Comparison of ENCODE assay signal across 1 fruit fly cellular context in genomic region chr3R:18795000-18795810, dm6.
TF ChIP-seq lines count a peak whose summit lies in the region.

Gene CG7720 (minus strand): TSS chr3R:18795169.

TF ChIP-seq in whole organism, embryonic, 481 proteins besides CTCF, POLR2A, EP300 and RAD21 (continued from another document):
- TF ChIP-seq lilli (GFP tag; optimal IDR thresholded peaks at IDR 0.05; lab: Kevin White, UChicago): peak; percentile 54
- no peak for TF ChIP-seq crc (GFP tag; optimal IDR thresholded peaks at IDR 0.05; lab: Kevin White, UChicago)
- TF ChIP-seq Sox100B (GFP tag; optimal IDR thresholded peaks at IDR 0.05; lab: Kevin White, UChicago): peak; percentile 67
- TF ChIP-seq CG12155 (GFP tag; optimal IDR thresholded peaks at IDR 0.05; lab: Kevin White, UChicago): peak; percentile 9
- TF ChIP-seq CG2712 (tag; optimal IDR thresholded peaks at IDR 0.05; lab: Kevin White, UChicago): peak; percentile 20
- no peak for TF ChIP-seq CG11247 (GFP tag; IDR thresholded peaks at IDR 0.05; lab: Robert Waterston, UW)
- TF ChIP-seq Stat92E (GFP tag; optimal IDR thresholded peaks at IDR 0.05; lab: Kevin White, UChicago): no peak
- peak in 1 of 2 experiments; percentile 4 for TF ChIP-seq Pdp1 (GFP tag; optimal IDR thresholded peaks at IDR 0.05; lab: Kevin White, UChicago)
- peak; percentile 59 for TF ChIP-seq ind (GFP tag; optimal IDR thresholded peaks at IDR 0.05; lab: Kevin White, UChicago)
- peak; percentile 6 for TF ChIP-seq CG6654 (GFP tag; optimal IDR thresholded peaks at IDR 0.05; lab: Kevin White, UChicago)
- peak; percentile 17 for TF ChIP-seq CG12104 (GFP tag; optimal IDR thresholded peaks at IDR 0.05; lab: Kevin White, UChicago)
- TF ChIP-seq Med (GFP tag; lab: Kevin White, UChicago): peak; percentile 68
- TF ChIP-seq CG8765 (GFP tag; IDR thresholded peaks at IDR 0.05; lab: Robert Waterston, UW): no peak
- peak; percentile 75 for TF ChIP-seq CG11504 (tag; optimal IDR thresholded peaks at IDR 0.05; lab: Kevin White, UChicago)
- peak; percentile 6 for TF ChIP-seq CHES-1-like (GFP tag; optimal IDR thresholded peaks at IDR 0.05; lab: Kevin White, UChicago)
- TF ChIP-seq CG5180 (GFP tag; optimal IDR thresholded peaks at IDR 0.05; lab: Kevin White, UChicago): peak; percentile 97
- TF ChIP-seq nmo (GFP tag; optimal IDR thresholded peaks at IDR 0.05; lab: Kevin White, UChicago): peak; percentile 36
- TF ChIP-seq CG5245 (GFP tag; optimal IDR thresholded peaks at IDR 0.05; lab: Kevin White, UChicago): peak; percentile 12
- no peak for TF ChIP-seq CG9817 (tag; optimal IDR thresholded peaks at IDR 0.05; lab: Kevin White, UChicago)
- peak; percentile 53 for TF ChIP-seq tio (GFP tag; optimal IDR thresholded peaks at IDR 0.05; lab: Kevin White, UChicago)
- TF ChIP-seq CG4820 (GFP tag; optimal IDR thresholded peaks at IDR 0.05; lab: Kevin White, UChicago): peak; percentile 64
- TF ChIP-seq esg (GFP tag; conservative IDR thresholded peaks at IDR 0.05; lab: Robert Waterston, UW): peak; percentile 39; the same call in 1 of the 2 replicates
- TF ChIP-seq gem (tag; optimal IDR thresholded peaks at IDR 0.05; lab: Kevin White, UChicago): peak; percentile 65
- peak; percentile 46; the same call in 1 of the 2 replicates for TF ChIP-seq CG31441 (GFP tag; IDR thresholded peaks at IDR 0.05; lab: Robert Waterston, UW)
- TF ChIP-seq knrl (GFP tag; IDR thresholded peaks at IDR 0.05; lab: Robert Waterston, UW; ENCODE audit: partially characterized antibody): no peak
- TF ChIP-seq CG31388 (GFP tag; optimal IDR thresholded peaks at IDR 0.05; lab: Kevin White, UChicago): peak; percentile 1
- peak; percentile 11 for TF ChIP-seq lab (GFP tag; optimal IDR thresholded peaks at IDR 0.05; lab: Kevin White, UChicago)
- peak; percentile 69 for TF ChIP-seq Xbp1 (GFP tag; optimal IDR thresholded peaks at IDR 0.05; lab: Kevin White, UChicago)
- TF ChIP-seq bsh (GFP tag; optimal IDR thresholded peaks at IDR 0.05; lab: Kevin White, UChicago): peak; percentile 39 to 40
- TF ChIP-seq ci (GFP tag; IDR thresholded peaks at IDR 0.05; lab: Robert Waterston, UW): 0 out of 3 replicates have a peak, but pooled peaks have one; percentile 51
- TF ChIP-seq Blimp-1 (GFP tag; optimal IDR thresholded peaks at IDR 0.05; lab: Kevin White, UChicago): peak; percentile 34
- TF ChIP-seq CG18619 (GFP tag; optimal IDR thresholded peaks at IDR 0.05; lab: Kevin White, UChicago): peak; percentile 51
- TF ChIP-seq CG6175 (GFP tag; IDR thresholded peaks at IDR 0.05; lab: Robert Waterston, UW): peak; percentile 55; the same call in 1 of the 3 replicates
- TF ChIP-seq Nf-YB (GFP tag; optimal IDR thresholded peaks at IDR 0.05; lab: Kevin White, UChicago): peak; percentile 30
- no peak for TF ChIP-seq Opbp (GFP tag; IDR thresholded peaks at IDR 0.05; lab: Robert Waterston, UW; ENCODE audit: partially characterized antibody)
- TF ChIP-seq eve (GFP tag; optimal IDR thresholded peaks at IDR 0.05; lab: Kevin White, UChicago): peak in 1 of 2 experiments; percentile 67
- no peak for TF ChIP-seq gt (GFP tag; IDR thresholded peaks at IDR 0.05; lab: Robert Waterston, UW)
- no peak for TF ChIP-seq sc (optimal IDR thresholded peaks at IDR 0.05; lab: Kevin White, UChicago)
- TF ChIP-seq sc (GFP tag; optimal IDR thresholded peaks at IDR 0.05; lab: Kevin White, UChicago): peak; percentile 1
- peak; percentile 93 for TF ChIP-seq D19B (GFP tag; optimal IDR thresholded peaks at IDR 0.05; lab: Kevin White, UChicago)
- TF ChIP-seq CG10979 (tag; optimal IDR thresholded peaks at IDR 0.05; lab: Kevin White, UChicago): peak; percentile 55
- TF ChIP-seq Gsc (GFP tag; IDR thresholded peaks at IDR 0.05; lab: Robert Waterston, UW): no peak
- TF ChIP-seq CG4424 (GFP tag; optimal IDR thresholded peaks at IDR 0.05; lab: Kevin White, UChicago): peak; percentile 62
- peak in 1 of 2 experiments; percentile 41 for TF ChIP-seq chif (GFP tag; optimal IDR thresholded peaks at IDR 0.05; lab: Kevin White, UChicago)
- peak in 1 of 2 experiments; percentile 71 for TF ChIP-seq Hr51 (GFP tag; optimal IDR thresholded peaks at IDR 0.05; lab: Kevin White, UChicago)
- peak; percentile 14 for TF ChIP-seq CG11723 (GFP tag; optimal IDR thresholded peaks at IDR 0.05; lab: Kevin White, UChicago)
- TF ChIP-seq fd96Cb (tag; optimal IDR thresholded peaks at IDR 0.05; lab: Kevin White, UChicago): peak; percentile 53
- no peak for TF ChIP-seq prd (optimal IDR thresholded peaks at IDR 0.05; lab: Kevin White, UChicago)
- peak; percentile 24; the same call in 1 of the 3 replicates for TF ChIP-seq prd (GFP tag; IDR thresholded peaks at IDR 0.05; lab: Robert Waterston, UW)
- peak; percentile 73 for TF ChIP-seq row (GFP tag; IDR thresholded peaks at IDR 0.05; lab: Robert Waterston, UW)
- peak; percentile 3 for TF ChIP-seq CG10654 (GFP tag; optimal IDR thresholded peaks at IDR 0.05; lab: Kevin White, UChicago)
- TF ChIP-seq slbo (GFP tag; IDR thresholded peaks at IDR 0.05; lab: Robert Waterston, UW): peak; percentile 38; the same call in 1 of the 2 replicates
- TF ChIP-seq Aef1 (GFP tag; IDR thresholded peaks at IDR 0.05; lab: Robert Waterston, UW): 0 out of 3 replicates have a peak, but pooled peaks have one; percentile 22
- no peak for TF ChIP-seq NK7.1 (GFP tag; optimal IDR thresholded peaks at IDR 0.05; lab: Kevin White, UChicago)
- TF ChIP-seq Ptx1 (GFP tag; IDR thresholded peaks at IDR 0.05; lab: Robert Waterston, UW): 0 out of 2 replicates have a peak, but pooled peaks have one; percentile 27
- peak; percentile 22 for TF ChIP-seq tx (GFP tag; optimal IDR thresholded peaks at IDR 0.05; lab: Kevin White, UChicago)
- peak; percentile 50 for TF ChIP-seq phol (tag; optimal IDR thresholded peaks at IDR 0.05; lab: Kevin White, UChicago)
- TF ChIP-seq tin (GFP tag; optimal IDR thresholded peaks at IDR 0.05; lab: Kevin White, UChicago): peak; percentile 38
- TF ChIP-seq CG7928 (GFP tag; optimal IDR thresholded peaks at IDR 0.05; lab: Kevin White, UChicago): no peak
- TF ChIP-seq Atf6 (GFP tag; IDR thresholded peaks at IDR 0.05; lab: Robert Waterston, UW): peak; percentile 6; the same call in 1 of the 2 replicates
- peak; percentile 0 for TF ChIP-seq Nf-YC (tag; optimal IDR thresholded peaks at IDR 0.05; lab: Kevin White, UChicago)
- peak; percentile 19 for TF ChIP-seq CG1792 (GFP tag; optimal IDR thresholded peaks at IDR 0.05; lab: Kevin White, UChicago)
- peak; percentile 37 for TF ChIP-seq CG14441 (GFP tag; IDR thresholded peaks at IDR 0.05; lab: Robert Waterston, UW)
- TF ChIP-seq lmd (GFP tag; IDR thresholded peaks at IDR 0.05; lab: Robert Waterston, UW): no peak
- peak; percentile 58 for TF ChIP-seq CG2678 (tag; optimal IDR thresholded peaks at IDR 0.05; lab: Kevin White, UChicago)
- TF ChIP-seq CG16813 (GFP tag; IDR thresholded peaks at IDR 0.05; lab: Robert Waterston, UW; ENCODE audit: partially characterized antibody): peak; percentile 16; the same call in 1 of the 3 replicates
- TF ChIP-seq CG17361 (GFP tag; IDR thresholded peaks at IDR 0.05; lab: Robert Waterston, UW): peak; percentile 65
- TF ChIP-seq CG12391 (tag; optimal IDR thresholded peaks at IDR 0.05; lab: Kevin White, UChicago): peak; percentile 54
- TF ChIP-seq dm (GFP tag; optimal IDR thresholded peaks at IDR 0.05; lab: Kevin White, UChicago): peak; percentile 23
- no peak for TF ChIP-seq pb (GFP tag; optimal IDR thresholded peaks at IDR 0.05; lab: Kevin White, UChicago)
- TF ChIP-seq Dp (GFP tag; optimal IDR thresholded peaks at IDR 0.05; lab: Kevin White, UChicago): no peak
- TF ChIP-seq sens (GFP tag; lab: Kevin White, UChicago): peak; percentile 82
- TF ChIP-seq Camta (GFP tag; optimal IDR thresholded peaks at IDR 0.05; lab: Kevin White, UChicago): no peak
- peak; percentile 18 for TF ChIP-seq caup (GFP tag; optimal IDR thresholded peaks at IDR 0.05; lab: Kevin White, UChicago; ENCODE audit: severe bottlenecking)
- no peak for TF ChIP-seq CG11456 (GFP tag; IDR thresholded peaks at IDR 0.05; lab: Robert Waterston, UW)
- peak; percentile 56 for TF ChIP-seq dmrt99B (tag; optimal IDR thresholded peaks at IDR 0.05; lab: Kevin White, UChicago)
- peak; percentile 5 for TF ChIP-seq Mad (GFP tag; optimal IDR thresholded peaks at IDR 0.05; lab: Kevin White, UChicago)
- TF ChIP-seq az2 (GFP tag; optimal IDR thresholded peaks at IDR 0.05; lab: Kevin White, UChicago): peak; percentile 43
- peak; percentile 6 for TF ChIP-seq CG15514 (GFP tag; optimal IDR thresholded peaks at IDR 0.05; lab: Kevin White, UChicago)
- TF ChIP-seq CG34422 (GFP tag; IDR thresholded peaks at IDR 0.05; lab: Robert Waterston, UW): 0 out of 3 replicates have a peak, but pooled peaks have one; percentile 20
- TF ChIP-seq sisA (GFP tag; IDR thresholded peaks at IDR 0.05; lab: Robert Waterston, UW): peak; percentile 45
- TF ChIP-seq bab2 (GFP tag; optimal IDR thresholded peaks at IDR 0.05; lab: Kevin White, UChicago): no peak
- peak; percentile 39 for TF ChIP-seq CG8924 (tag; optimal IDR thresholded peaks at IDR 0.05; lab: Kevin White, UChicago)
- peak; percentile 27 for TF ChIP-seq CG1233 (GFP tag; optimal IDR thresholded peaks at IDR 0.05; lab: Kevin White, UChicago)
- peak; percentile 53; the same call in 2 of the 3 replicates for TF ChIP-seq dysf (GFP tag; IDR thresholded peaks at IDR 0.05; lab: Robert Waterston, UW)
- peak; percentile 41 for TF ChIP-seq CG14710 (tag; optimal IDR thresholded peaks at IDR 0.05; lab: Kevin White, UChicago)
- TF ChIP-seq Adf1 (GFP tag; IDR thresholded peaks at IDR 0.05; lab: Robert Waterston, UW): peak; percentile 95
- TF ChIP-seq Hsf (GFP tag; optimal IDR thresholded peaks at IDR 0.05; lab: Kevin White, UChicago): peak; percentile 43
- TF ChIP-seq CG30403 (GFP tag; optimal IDR thresholded peaks at IDR 0.05; lab: Kevin White, UChicago): peak; percentile 60
- TF ChIP-seq Meics (GFP tag; optimal IDR thresholded peaks at IDR 0.05; lab: Kevin White, UChicago): peak; percentile 55
- TF ChIP-seq Ets65A (GFP tag; lab: Kevin White, UChicago): peak; percentile 50
- peak; percentile 37 for TF ChIP-seq zfh2 (GFP tag; optimal IDR thresholded peaks at IDR 0.05; lab: Kevin White, UChicago)
- no peak for TF ChIP-seq sens-2 (GFP tag; IDR thresholded peaks at IDR 0.05; lab: Robert Waterston, UW)
- TF ChIP-seq H15 (GFP tag; IDR thresholded peaks at IDR 0.05; lab: Robert Waterston, UW): no peak
- peak; percentile 66 for TF ChIP-seq CG2120 (GFP tag; optimal IDR thresholded peaks at IDR 0.05; lab: Kevin White, UChicago)
- TF ChIP-seq PHDP (tag; optimal IDR thresholded peaks at IDR 0.05; lab: Kevin White, UChicago): peak; percentile 6
- no peak for TF ChIP-seq ttk (GFP tag; IDR thresholded peaks at IDR 0.05; lab: Robert Waterston, UW)
- peak; percentile 72 for TF ChIP-seq CoRest (tag; optimal IDR thresholded peaks at IDR 0.05; lab: Kevin White, UChicago)
- TF ChIP-seq CG3163 (GFP tag; optimal IDR thresholded peaks at IDR 0.05; lab: Kevin White, UChicago): no peak
- no peak for TF ChIP-seq fd3F (GFP tag; optimal IDR thresholded peaks at IDR 0.05; lab: Kevin White, UChicago)
- TF ChIP-seq CG8388 (GFP tag; optimal IDR thresholded peaks at IDR 0.05; lab: Kevin White, UChicago): peak; percentile 11
- TF ChIP-seq dpn (GFP tag; optimal IDR thresholded peaks at IDR 0.05; lab: Kevin White, UChicago): peak; percentile 8 to 67
- TF ChIP-seq CG34376 (GFP tag; optimal IDR thresholded peaks at IDR 0.05; lab: Kevin White, UChicago): no peak
- peak in 1 of 2 experiments; percentile 1 for TF ChIP-seq crp (GFP tag; optimal IDR thresholded peaks at IDR 0.05; lab: Kevin White, UChicago)
- no peak for TF ChIP-seq pita (GFP tag; optimal IDR thresholded peaks at IDR 0.05; lab: Kevin White, UChicago)
- no peak for TF ChIP-seq chinmo (GFP tag; IDR thresholded peaks at IDR 0.05; lab: Robert Waterston, UW; ENCODE audit: partially characterized antibody)
- TF ChIP-seq Hmx (GFP tag; optimal IDR thresholded peaks at IDR 0.05; lab: Kevin White, UChicago): no peak
- TF ChIP-seq Rfx (GFP tag; IDR thresholded peaks at IDR 0.05; lab: Robert Waterston, UW): peak; percentile 25; the same call in 1 of the 2 replicates
